Fruit fly (Drosophila melanogaster) whole organism, wandering third instar larva: ENCODE measurements around the gene CG33502.
"Not testable (repeated sequence)": the region's sequence is repeated elsewhere in the genome, so short reads cannot be mapped to it uniquely, and the experiment has no call there.

Experiments used
- Abd-B ChIP-seq: fragments of >200 bp; optimal IDR thresholded peaks from 2 replicates; lab custom pipeline; 2017; ENCODE audit warnings: missing biosample characterization, missing genetic modification characterization
- Dif ChIP-seq: fragments of 200-275, 200-300 bp; sonication (Bioruptor generic); optimal IDR thresholded peaks from 2 replicates; lab custom pipeline; 2018; ENCODE audit warnings: missing biosample characterization, missing genetic modification characterization; ENCODE audit not compliant: partially characterized antibody
- Hr78 ChIP-seq: fragments of >200 bp; optimal IDR thresholded peaks from 2 replicates; lab custom pipeline; 2017; ENCODE audit warnings: missing biosample characterization, missing genetic modification characterization
- Jra ChIP-seq: sonication (Bioruptor generic); optimal IDR thresholded peaks from 2 replicates; lab custom pipeline; 2016; ENCODE audit warnings: missing biosample characterization, missing genetic modification characterization
- Rel ChIP-seq, 2 experiments: fragments of 200-800 bp; sonication (Bioruptor generic) in 1 of 2; optimal IDR thresholded peaks; 2 replicates in 1 of 2; 3 replicates in 1 of 2; lab custom pipeline; 2016 to 2019; ENCODE audit warnings: mild to moderate bottlenecking in 2 of 2, missing biosample characterization in 2 of 2, missing genetic modification characterization in 2 of 2, moderate library complexity in 1 of 2
- dmrt93B ChIP-seq: fragments of 200-800 bp; sonication (Bioruptor generic); optimal IDR thresholded peaks from 2 replicates; lab custom pipeline; 2018; ENCODE audit warnings: missing biosample characterization, mild to moderate bottlenecking, missing genetic modification characterization
- jim ChIP-seq: fragments of 175-275, 200-325 bp; sonication (Bioruptor generic); optimal IDR thresholded peaks from 2 replicates; lab custom pipeline; 2016; ENCODE audit warnings: missing biosample characterization, mild to moderate bottlenecking, missing genetic modification characterization
- pan ChIP-seq: fragments of >200 bp; optimal IDR thresholded peaks from 2 replicates; lab custom pipeline; 2017
- psq ChIP-seq: fragments of 200-800 bp; sonication (Bioruptor generic); optimal IDR thresholded peaks from 3 replicates; lab custom pipeline; 2017; ENCODE audit warnings: missing biosample characterization, mild to moderate bottlenecking, missing genetic modification characterization, moderate library complexity
- rgr ChIP-seq: fragments of 200-800 bp; sonication (Bioruptor generic); optimal IDR thresholded peaks from 3 replicates; lab custom pipeline; 2016; ENCODE audit warnings: missing biosample characterization, mild to moderate bottlenecking, missing genetic modification characterization
- usp ChIP-seq: fragments of >200 bp; optimal IDR thresholded peaks from 2 replicates; lab custom pipeline; 2017; ENCODE audit warnings: missing biosample characterization, missing genetic modification characterization

DNA sequence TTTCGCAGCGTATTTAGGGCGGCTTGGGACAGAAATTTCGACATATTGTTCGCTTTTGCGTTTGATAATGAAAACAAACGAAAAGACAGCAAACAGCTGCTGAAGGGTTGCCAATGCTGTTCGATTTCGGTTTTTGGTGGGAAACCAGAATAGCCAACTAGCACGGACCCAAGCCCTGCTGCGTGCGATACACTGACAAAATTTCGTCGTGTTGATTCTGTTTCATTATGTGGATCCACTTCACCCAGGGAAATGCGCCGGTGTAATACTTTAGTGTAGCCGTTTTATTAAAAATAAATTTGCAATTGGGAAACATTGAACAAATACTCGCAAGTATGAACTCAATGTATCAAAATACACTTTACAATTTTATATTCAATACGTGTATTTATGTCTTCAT lies at the start of gene CG33502:
- not testable (repeated sequence) for TF ChIP-seq psq (GFP tag; lab: Kevin White, UChicago); pan (lab: Kevin White, UChicago); jim (GFP tag; lab: Kevin White, UChicago); Dif (GFP tag; lab: Kevin White, UChicago); Jra; dmrt93B (GFP tag; lab: Kevin White, UChicago); Abd-B (GFP tag; lab: Kevin White, UChicago); Hr78; usp (GFP tag; lab: Kevin White, UChicago); Rel (GFP tag; optimal IDR thresholded peaks at IDR 0.05; lab: Kevin White, UChicago); Rel (tag; optimal IDR thresholded peaks at IDR 0.05; lab: Kevin White, UChicago); rgr
